Fruit fly (Drosophila melanogaster) whole organism, prepupa: ENCODE results near the gene Npc2f.

Experiments
- Blimp-1 ChIP-seq: fragments of 200-800 bp; sonication (Bioruptor generic); optimal IDR thresholded peaks from 3 replicates; lab custom pipeline; 2017; ENCODE audit warnings: missing biosample characterization, missing genetic modification characterization, mild to moderate bottlenecking, moderate library complexity, missing genetic modification reagents
- CG1621 ChIP-seq: fragments of 200-800 bp; sonication (Bioruptor generic); optimal IDR thresholded peaks from 3 replicates; lab custom pipeline; 2018; ENCODE audit warnings: missing biosample characterization, mild to moderate bottlenecking, missing genetic modification characterization
- CG32006 ChIP-seq: fragments of 200-800 bp; sonication (Bioruptor generic); optimal IDR thresholded peaks from 3 replicates; lab custom pipeline; 2017; ENCODE audit warnings: missing biosample characterization, mild to moderate bottlenecking, missing genetic modification characterization
- CG6854 ChIP-seq: fragments of 200-800 bp; sonication (Bioruptor generic); optimal IDR thresholded peaks from 2 replicates; lab custom pipeline; 2017; ENCODE audit warnings: missing biosample characterization, mild to moderate bottlenecking, missing genetic modification characterization
- Gug ChIP-seq: fragments of 200-800 bp; sonication (Bioruptor generic); IDR thresholded peaks from 2 replicates; pipeline ENCODE4 v1.3.6; 2022; ENCODE audit warnings: missing biosample characterization, missing genetic modification characterization
- Hr39 ChIP-seq: fragments of 200-800 bp; sonication (Bioruptor generic); optimal IDR thresholded peaks from 2 replicates; lab custom pipeline; 2016; ENCODE audit warnings: missing biosample characterization, missing genetic modification characterization
- fd59A ChIP-seq: fragments of 200-800 bp; sonication (Bioruptor generic); optimal IDR thresholded peaks from 2 replicates; lab custom pipeline; 2017; ENCODE audit warnings: missing biosample characterization, mild to moderate bottlenecking, missing genetic modification characterization, missing genetic modification reagents
- spab ChIP-seq: fragments of 200-800 bp; sonication (Bioruptor generic); optimal IDR thresholded peaks from 2 replicates; lab custom pipeline; 2017; ENCODE audit warnings: missing biosample characterization, mild to moderate bottlenecking, missing genetic modification characterization, missing genetic modification reagents

- TF ChIP-seq spab (GFP tag; lab: Kevin White, UChicago) (no peak), Gug (no peak), CG1621 (tag; lab: Kevin White, UChicago) (no peak), CG32006 (GFP tag; lab: Kevin White, UChicago) (no peak), Blimp-1 (GFP tag; lab: Kevin White, UChicago) (no peak), CG6854 (no peak), Hr39 (GFP tag; lab: Kevin White, UChicago) (no peak), fd59A (no peak)
Measured at dm6 chr3R:24150103-24150502, 12.4 kb downstream of the Npc2f start, which contains the start of gene p38c.
